Worm (Caenorhabditis elegans) whole organism, L4 larva: Measurements from ENCODE around the gene cri-2.

Source experiments
- T20F7.1 ChIP-seq: fragments of 200-800 bp; sonication (Bioruptor generic); optimal IDR thresholded peaks from 2 replicates; lab custom pipeline; 2018; ENCODE audit warnings: mild to moderate bottlenecking, missing genetic modification characterization, missing compliant biosample characterization
- ZK546.5 ChIP-seq, 2 experiments: sonication (generic microtip); optimal IDR thresholded peaks; 2 replicates each; lab custom pipeline; 2017; ENCODE audit warnings: missing biosample characterization in 2 of 2, missing genetic modification characterization in 2 of 2
- arid-1 ChIP-seq: fragments of 200-800 bp; sonication (Bioruptor generic); conservative IDR thresholded peaks from 2 replicates; pipeline ENCODE4 v1.3.6; 2022; ENCODE audit warnings: missing genetic modification reagents, missing genetic modification characterization, missing compliant biosample characterization
- egl-27 ChIP-seq: sonication (generic microtip); optimal IDR thresholded peaks from 3 replicates; lab custom pipeline; 2017; ENCODE audit warnings: missing biosample characterization, missing genetic modification reagents, missing genetic modification characterization
- egl-43 ChIP-seq: fragments of 200-800 bp; sonication (Bioruptor generic); IDR thresholded peaks from 2 replicates; pipeline ENCODE4 v1.3.6; 2022; ENCODE audit warnings: missing genetic modification reagents, missing genetic modification characterization, missing compliant biosample characterization
- hlh-11 ChIP-seq: fragments of 200-800 bp; sonication (Bioruptor generic); optimal IDR thresholded peaks from 2 replicates; lab custom pipeline; 2018; ENCODE audit warnings: mild to moderate bottlenecking, missing genetic modification characterization, missing compliant biosample characterization
- lsy-2 ChIP-seq, 2 experiments: fragments of 150-350 bp in 1 of 2; sonication (generic microtip) in 1 of 2; optimal IDR thresholded peaks; 2 replicates each; lab custom pipeline; 2014 to 2017; ENCODE audit warnings: missing biosample characterization in 2 of 2, missing genetic modification characterization in 2 of 2
- snpc-4 ChIP-seq: fragments of 150-350 bp; optimal IDR thresholded peaks from 2 replicates; lab custom pipeline; 2014; ENCODE audit warnings: missing biosample characterization, missing genetic modification characterization
- zag-1 ChIP-seq: fragments of 150-350 bp; optimal IDR thresholded peaks from 2 replicates; lab custom pipeline; 2014; ENCODE audit warnings: missing biosample characterization, missing genetic modification characterization

ce11 chrV:8178914-8179542 lies 22.6 kb upstream of the cri-2 start, which contains the start of gene srp-7:
- TF ChIP-seq T20F7.1 (GFP tag; lab: Kevin White, UChicago) = no peak
- no peak for TF ChIP-seq snpc-4 (tag; lab: Kevin White, UChicago)
- TF ChIP-seq arid-1 (GFP tag; lab: Robert Waterston, UW) = no peak
- TF ChIP-seq hlh-11 (tag; lab: Kevin White, UChicago) = peak; percentile 35
- TF ChIP-seq ZK546.5 (tag; optimal IDR thresholded peaks at IDR 0.05; lab: Kevin White, UChicago) = no peak
- no peak for TF ChIP-seq zag-1
- peak in 1 of 2 experiments; percentile 36 for TF ChIP-seq lsy-2 (tag; optimal IDR thresholded peaks at IDR 0.05; lab: Kevin White, UChicago)
- TF ChIP-seq egl-27 = no peak
- TF ChIP-seq egl-43 = no peak
